Worm (Caenorhabditis elegans): ENCODE results near the gene F38A5.22.

DNA sequence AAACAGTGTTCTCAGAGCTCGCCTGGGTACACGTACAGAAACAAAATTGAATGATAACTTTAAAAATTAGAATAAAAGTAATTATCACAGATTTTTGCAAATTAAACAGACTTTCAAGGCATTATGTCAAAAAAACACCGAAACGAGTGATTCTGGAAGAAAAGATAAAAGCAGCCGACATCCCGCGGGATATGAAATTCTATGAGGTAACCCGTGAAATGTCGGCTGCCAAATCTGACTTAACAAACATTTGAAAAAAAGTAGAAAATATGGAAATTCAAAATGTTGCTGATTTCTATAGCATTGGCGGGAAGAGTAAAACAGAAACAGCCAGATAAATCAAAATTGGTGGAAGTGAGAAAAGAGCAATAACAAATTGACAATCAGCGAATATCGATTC is 30.1 kb downstream of the F38A5.22 start:
- TF ChIP-seq cog-1 (tag; optimal IDR thresholded peaks at IDR 0.05) (no peak), med-1 (GFP tag; optimal IDR thresholded peaks at IDR 0.05; ENCODE audit: insufficient read depth) (no peak), klf-2 (GFP tag; conservative IDR thresholded peaks at IDR 0.05) (no peak), tab-1 (GFP tag; IDR thresholded peaks at IDR 0.05) (no peak), T22C8.4 (GFP tag; IDR thresholded peaks at IDR 0.05) (no peak)
